Fruit fly (Drosophila melanogaster) whole organism, wandering third instar larva: ENCODE data around the gene Pi3K68D.

Experiments
- Abd-B ChIP-seq: fragments of >200 bp; optimal IDR thresholded peaks from 2 replicates; lab custom pipeline; 2017; ENCODE audit warnings: missing biosample characterization, missing genetic modification characterization
- CG32264 ChIP-seq: fragments of 200-800 bp; sonication (Bioruptor generic); optimal IDR thresholded peaks from 2 replicates; lab custom pipeline; 2016; ENCODE audit warnings: missing biosample characterization, missing genetic modification characterization
- CG9705 ChIP-seq: fragments of 200-800 bp; sonication (Bioruptor generic); optimal IDR thresholded peaks from 2 replicates; lab custom pipeline; 2018; ENCODE audit warnings: missing biosample characterization, mild to moderate bottlenecking, missing genetic modification characterization
- CrebA ChIP-seq: fragments of 200-800 bp; sonication (Bioruptor generic); optimal IDR thresholded peaks from 2 replicates; lab custom pipeline; 2016; ENCODE audit warnings: missing biosample characterization, mild to moderate bottlenecking, missing genetic modification characterization, borderline replicate concordance
- Dfd ChIP-seq: fragments of >200 bp; optimal IDR thresholded peaks from 2 replicates; lab custom pipeline; 2017; ENCODE audit warnings: missing biosample characterization, missing genetic modification characterization
- Dif ChIP-seq: fragments of 200-275, 200-300 bp; sonication (Bioruptor generic); optimal IDR thresholded peaks from 2 replicates; lab custom pipeline; 2018; ENCODE audit warnings: missing biosample characterization, missing genetic modification characterization; ENCODE audit not compliant: partially characterized antibody
- GATAd ChIP-seq: sonication (Bioruptor generic); optimal IDR thresholded peaks from 2 replicates; lab custom pipeline; 2016; ENCODE audit warnings: missing biosample characterization, missing genetic modification characterization
- HLH106 ChIP-seq: fragments of 200-800 bp; optimal IDR thresholded peaks from 3 replicates; lab custom pipeline; 2019; ENCODE audit warnings: missing biosample characterization, mild to moderate bottlenecking, missing genetic modification characterization, moderate library complexity
- Hnf4 ChIP-seq: fragments of 200-800 bp; sonication (Bioruptor generic); optimal IDR thresholded peaks from 2 replicates; lab custom pipeline; 2016; ENCODE audit warnings: missing biosample characterization, mild to moderate bottlenecking, missing genetic modification characterization
- Hr78 ChIP-seq: fragments of >200 bp; optimal IDR thresholded peaks from 2 replicates; lab custom pipeline; 2017; ENCODE audit warnings: missing biosample characterization, missing genetic modification characterization
- Hr83 ChIP-seq: fragments of 200-300 bp; sonication (Bioruptor generic); optimal IDR thresholded peaks from 2 replicates; lab custom pipeline; 2016; ENCODE audit warnings: missing biosample characterization, mild to moderate bottlenecking, missing genetic modification characterization, moderate library complexity; ENCODE audit not compliant: poor library complexity, severe bottlenecking
- Jra ChIP-seq: sonication (Bioruptor generic); optimal IDR thresholded peaks from 2 replicates; lab custom pipeline; 2016; ENCODE audit warnings: missing biosample characterization, missing genetic modification characterization
- Mio ChIP-seq: sonication (Bioruptor generic); optimal IDR thresholded peaks from 2 replicates; lab custom pipeline; 2016; ENCODE audit warnings: missing biosample characterization, missing genetic modification characterization
- Myc ChIP-seq: fragments of >200 bp; optimal IDR thresholded peaks from 2 replicates; lab custom pipeline; 2017
- N ChIP-seq: fragments of >200 bp; optimal IDR thresholded peaks from 2 replicates; lab custom pipeline; 2018; ENCODE audit warnings: missing biosample characterization, missing external identifiers, missing genetic modification characterization
- OdsH ChIP-seq: fragments of 200-800 bp; sonication (Bioruptor generic); optimal IDR thresholded peaks from 2 replicates; lab custom pipeline; 2016; ENCODE audit warnings: missing biosample characterization, mild to moderate bottlenecking, missing genetic modification characterization
- Rel ChIP-seq, 2 experiments: fragments of 200-800 bp; sonication (Bioruptor generic) in 1 of 2; optimal IDR thresholded peaks; 2 replicates in 1 of 2; 3 replicates in 1 of 2; lab custom pipeline; 2016 to 2019; ENCODE audit warnings: mild to moderate bottlenecking in 2 of 2, missing biosample characterization in 2 of 2, missing genetic modification characterization in 2 of 2, moderate library complexity in 1 of 2
- Sp1 ChIP-seq: fragments of 200-800 bp; sonication (Bioruptor generic); optimal IDR thresholded peaks from 3 replicates; lab custom pipeline; 2019; ENCODE audit warnings: missing biosample characterization, mild to moderate bottlenecking, missing genetic modification characterization, moderate library complexity
- Vsx2 ChIP-seq: fragments of 200-300, 225-300 bp; sonication (Bioruptor generic); optimal IDR thresholded peaks from 2 replicates; lab custom pipeline; 2018; ENCODE audit warnings: missing biosample characterization, missing genetic modification characterization; ENCODE audit not compliant: partially characterized antibody
- br ChIP-seq: fragments of 200-800 bp; sonication (Bioruptor generic); optimal IDR thresholded peaks from 2 replicates; lab custom pipeline; 2016; ENCODE audit warnings: missing biosample characterization, missing genetic modification characterization
- brk ChIP-seq: fragments of 200-800 bp; sonication (Bioruptor generic); optimal IDR thresholded peaks from 2 replicates; lab custom pipeline; 2016; ENCODE audit warnings: missing biosample characterization, mild to moderate bottlenecking, missing genetic modification characterization
- dl ChIP-seq, 2 experiments: fragments of 175-275, 200-275 bp in 1 of 2; fragments of 200-275 bp in 1 of 2; sonication (Bioruptor generic); optimal IDR thresholded peaks; lab custom pipeline; 2018; ENCODE audit warnings: mild to moderate bottlenecking in 2 of 2, missing biosample characterization in 2 of 2, missing genetic modification characterization in 2 of 2, moderate library complexity in 2 of 2; ENCODE audit not compliant: partially characterized antibody in 2 of 2, insufficient read depth in 1 of 2
- dmrt93B ChIP-seq: fragments of 200-800 bp; sonication (Bioruptor generic); optimal IDR thresholded peaks from 2 replicates; lab custom pipeline; 2018; ENCODE audit warnings: missing biosample characterization, mild to moderate bottlenecking, missing genetic modification characterization
- dsf ChIP-seq: sonication (Bioruptor generic); optimal IDR thresholded peaks from 2 replicates; lab custom pipeline; 2016; ENCODE audit warnings: missing biosample characterization, missing genetic modification characterization, borderline replicate concordance
- ey ChIP-seq: fragments of 200-800 bp; sonication (Bioruptor generic); optimal IDR thresholded peaks from 2 replicates; lab custom pipeline; 2016; ENCODE audit warnings: missing biosample characterization, missing genetic modification characterization
- foxo ChIP-seq, 2 experiments: fragments of 200-800 bp; sonication (Bioruptor generic); optimal IDR thresholded peaks; 2 replicates in 1 of 2; 3 replicates in 1 of 2; lab custom pipeline; 2016 to 2017; ENCODE audit warnings: missing biosample characterization in 2 of 2, missing genetic modification characterization in 2 of 2
- fru ChIP-seq: fragments of 200-800 bp; sonication (Bioruptor generic); optimal IDR thresholded peaks from 3 replicates; lab custom pipeline; 2016; ENCODE audit warnings: missing biosample characterization, mild to moderate bottlenecking, missing genetic modification characterization
- h ChIP-seq: fragments of 200-800 bp; sonication (Bioruptor generic); optimal IDR thresholded peaks from 3 replicates; lab custom pipeline; 2016; ENCODE audit warnings: missing biosample characterization, mild to moderate bottlenecking, missing genetic modification characterization
- jim ChIP-seq: fragments of 175-275, 200-325 bp; sonication (Bioruptor generic); optimal IDR thresholded peaks from 2 replicates; lab custom pipeline; 2016; ENCODE audit warnings: missing biosample characterization, mild to moderate bottlenecking, missing genetic modification characterization
- lola ChIP-seq: fragments of >200 bp; optimal IDR thresholded peaks from 2 replicates; lab custom pipeline; 2017; ENCODE audit warnings: missing biosample characterization, missing genetic modification characterization
- pan ChIP-seq: fragments of >200 bp; optimal IDR thresholded peaks from 2 replicates; lab custom pipeline; 2017
- psq ChIP-seq: fragments of 200-800 bp; sonication (Bioruptor generic); optimal IDR thresholded peaks from 3 replicates; lab custom pipeline; 2017; ENCODE audit warnings: missing biosample characterization, mild to moderate bottlenecking, missing genetic modification characterization, moderate library complexity
- rgr ChIP-seq: fragments of 200-800 bp; sonication (Bioruptor generic); optimal IDR thresholded peaks from 3 replicates; lab custom pipeline; 2016; ENCODE audit warnings: missing biosample characterization, mild to moderate bottlenecking, missing genetic modification characterization
- sage ChIP-seq: fragments of 200-800 bp; sonication (Bioruptor generic); optimal IDR thresholded peaks from 2 replicates; lab custom pipeline; 2016; ENCODE audit warnings: missing biosample characterization, mild to moderate bottlenecking, missing genetic modification characterization
- tai ChIP-seq: sonication (Bioruptor generic); optimal IDR thresholded peaks from 2 replicates; lab custom pipeline; 2016; ENCODE audit warnings: missing biosample characterization, missing genetic modification characterization
- usp ChIP-seq: fragments of >200 bp; optimal IDR thresholded peaks from 2 replicates; lab custom pipeline; 2017; ENCODE audit warnings: missing biosample characterization, missing genetic modification characterization
- woc ChIP-seq: sonication (Bioruptor generic); optimal IDR thresholded peaks from 2 replicates; lab custom pipeline; 2016; ENCODE audit warnings: missing biosample characterization, mild to moderate bottlenecking, missing genetic modification characterization

The Pi3K68D gene

dm6 chr3L:11822446-11823334 is 32.9 kb upstream of the Pi3K68D start, which contains the start of gene RpL10Ab (continued):
- TF ChIP-seq jim (GFP tag; lab: Kevin White, UChicago), result no peak

- TF ChIP-seq tai (no peak), Hnf4 (GFP tag; lab: Kevin White, UChicago) (peak; percentile 13), Dif (peak; percentile 54), Jra (GFP tag; lab: Kevin White, UChicago) (no peak), jim (GFP tag; lab: Kevin White, UChicago) (no peak), Rel (GFP tag; optimal IDR thresholded peaks at IDR 0.05; lab: Kevin White, UChicago) (no peak), Rel (tag; optimal IDR thresholded peaks at IDR 0.05; lab: Kevin White, UChicago) (no peak), dmrt93B (no peak), dl (GFP tag; optimal IDR thresholded peaks at IDR 0.05; lab: Kevin White, UChicago; ENCODE audit: insufficient read depth in 1 of 2, partially characterized antibody in 2 of 2) (peak; percentile 48 to 73), Sp1 (GFP tag; lab: Kevin White, UChicago) (no peak), Dfd (GFP tag; lab: Kevin White, UChicago) (no peak), br (GFP tag; lab: Kevin White, UChicago) (no peak), woc (GFP tag; lab: Kevin White, UChicago) (peak; percentile 40), sage (GFP tag; lab: Kevin White, UChicago) (no peak), CrebA (GFP tag; lab: Kevin White, UChicago) (no peak), pan (no peak)
- TF ChIP-seq, all 38 proteins: peak for 4
These were observed 32.1 kb upstream of the Pi3K68D start, which contains the start of the genes CG11597 and CG5946 for dm6 chr3L:11821723-11822445. TSS of gene CG11597 (minus strand) at chr3L:11822275. TSS of gene CG5946 (minus strand) at chr3L:11822275.

dm6 chr3L:11819639-11820456 is 30.0 kb upstream of the Pi3K68D start:
- TF ChIP-seq Abd-B (GFP tag; lab: Kevin White, UChicago) (no peak), Myc (lab: Kevin White, UChicago) (no peak), Jra (GFP tag; lab: Kevin White, UChicago) (peak; percentile 29), Hr83 (GFP tag; lab: Kevin White, UChicago) (peak; percentile 38), fru (GFP tag; lab: Kevin White, UChicago) (peak; percentile 55), CG9705 (GFP tag; lab: Kevin White, UChicago) (no peak), pan (no peak), dl (GFP tag; optimal IDR thresholded peaks at IDR 0.05; lab: Kevin White, UChicago; ENCODE audit: insufficient read depth in 1 of 2, partially characterized antibody in 2 of 2) (peak; percentile 72 to 78), Vsx2 (GFP tag; lab: Kevin White, UChicago) (peak; percentile 54), usp (GFP tag; lab: Kevin White, UChicago) (no peak), dsf (GFP tag; lab: Kevin White, UChicago) (no peak), br (GFP tag; lab: Kevin White, UChicago) (peak; percentile 31), woc (GFP tag; lab: Kevin White, UChicago) (peak; percentile 67), sage (GFP tag; lab: Kevin White, UChicago) (peak; percentile 36), CrebA (GFP tag; lab: Kevin White, UChicago) (no peak), Mio (GFP tag; lab: Kevin White, UChicago) (no peak), brk (GFP tag; lab: Kevin White, UChicago) (peak; percentile 74), psq (GFP tag; lab: Kevin White, UChicago) (no peak), dmrt93B (no peak), Dif (peak; percentile 88), tai (no peak), Rel (GFP tag; optimal IDR thresholded peaks at IDR 0.05; lab: Kevin White, UChicago) (no peak), Rel (tag; optimal IDR thresholded peaks at IDR 0.05; lab: Kevin White, UChicago) (no peak), CG32264 (GFP tag; lab: Kevin White, UChicago) (no peak), GATAd (no peak), rgr (GFP tag; lab: Kevin White, UChicago) (peak; percentile 21), Dfd (GFP tag; lab: Kevin White, UChicago) (no peak), foxo (GFP tag; optimal IDR thresholded peaks at IDR 0.05; lab: Kevin White, UChicago) (peak in 1 of 2 experiments; percentile 50), ey (GFP tag; lab: Kevin White, UChicago) (peak; percentile 37), Hr78 (no peak), Sp1 (GFP tag; lab: Kevin White, UChicago) (no peak), N (no peak), OdsH (GFP tag; lab: Kevin White, UChicago) (no peak), HLH106 (no peak), Hnf4 (GFP tag; lab: Kevin White, UChicago) (peak; percentile 37), jim (GFP tag; lab: Kevin White, UChicago) (no peak), lola (GFP tag; lab: Kevin White, UChicago) (no peak), h (GFP tag; lab: Kevin White, UChicago) (peak; percentile 75)
